Worm (Caenorhabditis elegans): Measurements from ENCODE around the gene D1025.1.

D1025.1 gene

ce11 chrX:14525325-14526305 lies 5.1 kb downstream of the D1025.1 start (continued):
- peak; percentile 78 to 91 for TF ChIP-seq hif-1 (tag; optimal IDR thresholded peaks at IDR 0.05)
- peak; percentile 98 for TF ChIP-seq spr-1 (tag; optimal IDR thresholded peaks at IDR 0.05)
- TF ChIP-seq F10B5.3 (tag; optimal IDR thresholded peaks at IDR 0.05) = peak; percentile 98
- peak; percentile 100 for TF ChIP-seq mep-1 (tag; optimal IDR thresholded peaks at IDR 0.05)
- TF ChIP-seq jun-1 (tag; optimal IDR thresholded peaks at IDR 0.05) = peak; percentile 100
- TF ChIP-seq nhr-237 (tag; optimal IDR thresholded peaks at IDR 0.05) = peak; percentile 94
- peak; percentile 97 for TF ChIP-seq lsy-2 (tag; optimal IDR thresholded peaks at IDR 0.05)
- TF ChIP-seq lim-7 (GFP tag; IDR thresholded peaks at IDR 0.05) = peak; percentile 47; the same call in 1 of the 2 replicates
- peak; percentile 91 for TF ChIP-seq lin-38 (GFP tag; IDR thresholded peaks at IDR 0.05)
- peak; percentile 71 for TF ChIP-seq lin-15B (tag; optimal IDR thresholded peaks at IDR 0.05)
- TF ChIP-seq daf-19 (GFP tag; conservative IDR thresholded peaks at IDR 0.05) = peak; percentile 99
- peak; percentile 76 for TF ChIP-seq dpl-1 (GFP tag; optimal IDR thresholded peaks at IDR 0.05)
- TF ChIP-seq D1046.2 (GFP tag; IDR thresholded peaks at IDR 0.05) = peak; percentile 95
- TF ChIP-seq nhr-25 (tag; optimal IDR thresholded peaks at IDR 0.05; ENCODE audit: borderline replicate concordance, insufficient read depth) = peak; percentile 97
- TF ChIP-seq sdz-12 (GFP tag; optimal IDR thresholded peaks at IDR 0.05) = peak; percentile 71
- TF ChIP-seq mes-2 (tag; optimal IDR thresholded peaks at IDR 0.05; ENCODE audit: poor library complexity, severe bottlenecking) = peak; percentile 99
- peak; percentile 100 for TF ChIP-seq T26A8.4 (GFP tag; IDR thresholded peaks at IDR 0.05)
- TF ChIP-seq nhr-10 (tag; optimal IDR thresholded peaks at IDR 0.05) = peak; percentile 99
- no peak for TF ChIP-seq daf-12 (tag; optimal IDR thresholded peaks at IDR 0.05)
- peak; percentile 98 for TF ChIP-seq vab-7 (GFP tag; IDR thresholded peaks at IDR 0.05)
- peak; percentile 95 for TF ChIP-seq lir-3 (tag; optimal IDR thresholded peaks at IDR 0.05)
- peak; percentile 45 for TF ChIP-seq set-16 (GFP tag; IDR thresholded peaks at IDR 0.05)
- peak; percentile 94 for TF ChIP-seq mdt-29 (GFP tag; IDR thresholded peaks at IDR 0.05)
- TF ChIP-seq aha-1 (tag) = peak; percentile 98
- TF ChIP-seq ama-1 (optimal IDR thresholded peaks at IDR 0.05) = no peak
- TF ChIP-seq nhr-42 (GFP tag; IDR thresholded peaks at IDR 0.05) = peak; percentile 100
- no peak for TF ChIP-seq egl-27 (tag; optimal IDR thresholded peaks at IDR 0.05)
- peak; percentile 96 for TF ChIP-seq lin-39 (tag; optimal IDR thresholded peaks at IDR 0.05)
- peak; percentile 97 for TF ChIP-seq Y5F2A.4 (GFP tag; optimal IDR thresholded peaks at IDR 0.05)
- TF ChIP-seq mdl-1 (tag; optimal IDR thresholded peaks at IDR 0.05) = peak; percentile 89 to 98
- TF ChIP-seq zfp-3 (GFP tag; conservative IDR thresholded peaks at IDR 0.05) = peak; percentile 99

DNA sequence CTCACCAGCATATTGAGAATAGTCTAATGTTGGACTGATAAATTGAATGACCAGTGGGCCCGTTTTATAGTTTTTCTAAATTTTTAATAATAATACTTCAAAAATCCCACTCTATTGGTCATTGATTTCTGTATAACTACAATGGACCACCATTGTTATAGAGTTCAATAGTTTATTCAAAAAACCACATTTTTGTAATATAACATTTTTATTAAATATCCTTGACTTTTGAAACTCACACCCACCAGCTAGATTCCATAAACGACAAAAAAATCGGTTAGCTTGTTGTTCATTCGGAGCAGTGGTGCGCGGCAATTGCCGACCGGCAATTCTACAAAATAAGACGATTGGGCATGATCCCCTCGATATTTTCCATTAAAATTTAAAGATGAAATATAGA lies 7.0 kb downstream of the D1025.1 start, which contains the start of gene nspc-18:
Gene nspc-18 (minus strand): TSS at position 101 of the 400 bp plus-strand sequence.
- TF ChIP-seq aly-2 (tag; optimal IDR thresholded peaks at IDR 0.05) = no peak
- no peak for TF ChIP-seq rbr-2 (tag; optimal IDR thresholded peaks at IDR 0.05)
- no peak for TF ChIP-seq ceh-82 (tag; optimal IDR thresholded peaks at IDR 0.05)
- no peak for TF ChIP-seq zip-2 (tag; optimal IDR thresholded peaks at IDR 0.05)
- no peak for TF ChIP-seq skn-1 (tag; optimal IDR thresholded peaks at IDR 0.05)
- no peak for TF ChIP-seq hif-1 (tag; optimal IDR thresholded peaks at IDR 0.05)
- no peak for TF ChIP-seq hlh-30 (tag; optimal IDR thresholded peaks at IDR 0.05; ENCODE audit: insufficient read depth)
- TF ChIP-seq nhr-76 (tag; optimal IDR thresholded peaks at IDR 0.05) = no peak
- TF ChIP-seq dpl-1 (GFP tag; optimal IDR thresholded peaks at IDR 0.05) = no peak

Measured in whole organism, L4 larva.